Worm (Caenorhabditis elegans) whole organism, midembryonic: ENCODE data around the gene lect-2.
"Not testable (repeated sequence)": the region's sequence is repeated elsewhere in the genome, so short reads cannot be mapped to it uniquely, and the experiment has no call there.

Source experiments
- T22C8.4 ChIP-seq: fragments of 200-800 bp; sonication (Bioruptor generic); IDR thresholded peaks from 2 replicates; pipeline ENCODE4 v1.3.6; 2022; ENCODE audit warnings: missing genetic modification characterization, missing compliant biosample characterization
- cog-1 ChIP-seq: sonication (generic microtip); optimal IDR thresholded peaks from 2 replicates; lab custom pipeline; 2016; ENCODE audit warnings: missing genetic modification characterization, missing compliant biosample characterization
- flt-1 ChIP-seq: fragments of 200-800 bp; sonication (Bioruptor generic); IDR thresholded peaks from 2 replicates; pipeline ENCODE4 v1.3.6; 2022; ENCODE audit warnings: missing genetic modification characterization, missing compliant biosample characterization
- klf-2 ChIP-seq: fragments of 200-800 bp; sonication (Bioruptor generic); conservative IDR thresholded peaks from 2 replicates; pipeline ENCODE4 v1.3.6; 2022; ENCODE audit warnings: missing genetic modification reagents, missing genetic modification characterization, missing compliant biosample characterization
- med-1 ChIP-seq: sonication (generic microtip); optimal IDR thresholded peaks from 2 replicates; lab custom pipeline; 2017; ENCODE audit warnings: missing genetic modification characterization, mild to moderate bottlenecking, missing compliant biosample characterization, antibody characterized with exemption, missing genetic modification reagents; ENCODE audit not compliant: insufficient read depth
- ref-1 ChIP-seq: fragments of 200-800 bp; sonication (Bioruptor generic); conservative IDR thresholded peaks from 2 replicates; pipeline ENCODE4 v1.3.6; 2022; ENCODE audit warnings: missing genetic modification reagents, missing genetic modification characterization, missing compliant biosample characterization
- tab-1 ChIP-seq: fragments of 200-800 bp; sonication (Bioruptor generic); IDR thresholded peaks from 2 replicates; pipeline ENCODE4 v1.3.6; 2022; ENCODE audit warnings: missing genetic modification characterization, missing compliant biosample characterization
- ztf-23 ChIP-seq: fragments of 200-800 bp; sonication (Bioruptor generic); IDR thresholded peaks from 2 replicates; pipeline ENCODE4 v1.3.6; 2022; ENCODE audit warnings: missing genetic modification reagents, missing genetic modification characterization, missing compliant biosample characterization
- ztf-29 ChIP-seq: fragments of 200-800 bp; sonication (Bioruptor generic); IDR thresholded peaks from 2 replicates; pipeline ENCODE4 v1.3.6; 2022; ENCODE audit warnings: missing genetic modification reagents, missing genetic modification characterization, missing compliant biosample characterization

Gene lect-2

ce11 chrII:5806563-5806962, 16.0 kb downstream of the lect-2 start:
- TF ChIP-seq med-1 (GFP tag; lab: Kevin White, UChicago) (no peak), ztf-29 (GFP tag; lab: Robert Waterston, UW) (no peak), klf-2 (no peak), cog-1 (tag; lab: Kevin White, UChicago) (no peak), ztf-23 (GFP tag; lab: Robert Waterston, UW) (no peak), T22C8.4 (GFP tag; lab: Robert Waterston, UW) (no peak), ref-1 (GFP tag; lab: Robert Waterston, UW) (no peak), flt-1 (no peak), tab-1 (GFP tag; lab: Robert Waterston, UW) (no peak)

ce11 chrII:5810230-5810629, 19.7 kb downstream of the lect-2 start, which contains the start of the genes msp-64 and ZK1248.5:
Gene msp-64, minus strand, starts transcription at chrII:5810330.
Gene ZK1248.5, plus strand, starts transcription at chrII:5810514.
- TF ChIP-seq ztf-29 (GFP tag; lab: Robert Waterston, UW) (no peak), ztf-23 (GFP tag; lab: Robert Waterston, UW) (no peak), klf-2 (no peak), med-1 (GFP tag; lab: Kevin White, UChicago) (no peak), cog-1 (tag; lab: Kevin White, UChicago) (no peak), flt-1 (no peak), ref-1 (GFP tag; lab: Robert Waterston, UW) (no peak), tab-1 (GFP tag; lab: Robert Waterston, UW) (no peak), T22C8.4 (GFP tag; lab: Robert Waterston, UW) (no peak)

ce11 chrII:5815382-5815781, 24.9 kb downstream of the lect-2 start, which contains the start of gene wago-5:
Gene wago-5, minus strand, starts transcription at chrII:5815482.
- not testable (repeated sequence) for TF ChIP-seq T22C8.4 (GFP tag; lab: Robert Waterston, UW); ref-1 (GFP tag; lab: Robert Waterston, UW); cog-1 (tag; lab: Kevin White, UChicago)

ce11 chrII:5816346-5816745, 25.8 kb downstream of the lect-2 start, which contains the start of gene ZK1248.20:
Gene ZK1248.20, plus strand, starts transcription at chrII:5816646.
- TF ChIP-seq tab-1 (GFP tag; lab: Robert Waterston, UW), result no peak
- no peak for TF ChIP-seq med-1 (GFP tag; lab: Kevin White, UChicago)

ce11 chrII:5818298-5818697, 27.8 kb downstream of the lect-2 start, which contains the start of gene ZK1248.4:
Gene ZK1248.4, plus strand, starts transcription at chrII:5818598.
- TF ChIP-seq ztf-23 (GFP tag; lab: Robert Waterston, UW) (no peak), med-1 (GFP tag; lab: Kevin White, UChicago) (no peak), klf-2 (no peak)

ce11 chrII:5819655-5820054, 29.1 kb downstream of the lect-2 start:
- TF ChIP-seq ztf-29 (GFP tag; lab: Robert Waterston, UW) (no peak), med-1 (GFP tag; lab: Kevin White, UChicago) (no peak), tab-1 (GFP tag; lab: Robert Waterston, UW) (no peak), ztf-23 (GFP tag; lab: Robert Waterston, UW) (0 out of 2 replicates have a peak, but pooled peaks have one; percentile 48), ref-1 (GFP tag; lab: Robert Waterston, UW) (no peak), cog-1 (tag; lab: Kevin White, UChicago) (no peak), T22C8.4 (GFP tag; lab: Robert Waterston, UW) (no peak), klf-2 (no peak), flt-1 (peak; percentile 52; the same call in 1 of the 2 replicates)

- TF ChIP-seq T22C8.4 (GFP tag; lab: Robert Waterston, UW), result no peak
- TF ChIP-seq klf-2, result no peak
- no peak for TF ChIP-seq flt-1
- no peak for TF ChIP-seq ref-1 (GFP tag; lab: Robert Waterston, UW)
- TF ChIP-seq ztf-29 (GFP tag; lab: Robert Waterston, UW), result no peak
- TF ChIP-seq cog-1 (tag; lab: Kevin White, UChicago), result no peak
- no peak for TF ChIP-seq ztf-23 (GFP tag; lab: Robert Waterston, UW)
These were observed 29.8 kb downstream of the lect-2 start, which contains the start of gene ehs-1 for ce11 chrII:5820282-5820762. Gene ehs-1, plus strand, starts transcription at chrII:5820712.

ce11 chrII:5827364-5827763, 36.8 kb downstream of the lect-2 start, which contains the start of gene tbc-2:
Gene tbc-2, minus strand, starts transcription at chrII:5827443.
- no peak for TF ChIP-seq ztf-29 (GFP tag; lab: Robert Waterston, UW)
- TF ChIP-seq ztf-23 (GFP tag; lab: Robert Waterston, UW), result no peak
- TF ChIP-seq med-1 (GFP tag; lab: Kevin White, UChicago), result no peak
- TF ChIP-seq cog-1 (tag; lab: Kevin White, UChicago), result no peak
- no peak for TF ChIP-seq tab-1 (GFP tag; lab: Robert Waterston, UW)
- no peak for TF ChIP-seq flt-1
- no peak for TF ChIP-seq ref-1 (GFP tag; lab: Robert Waterston, UW)
- no peak for TF ChIP-seq klf-2
- no peak for TF ChIP-seq T22C8.4 (GFP tag; lab: Robert Waterston, UW)

ce11 chrII:5828486-5828885, 38.0 kb downstream of the lect-2 start, which contains the start of gene ZK1248.11:
Gene ZK1248.11, minus strand, starts transcription at chrII:5828586.
- no peak for TF ChIP-seq ref-1 (GFP tag; lab: Robert Waterston, UW)
- no peak for TF ChIP-seq klf-2
- no peak for TF ChIP-seq ztf-23 (GFP tag; lab: Robert Waterston, UW)
- TF ChIP-seq tab-1 (GFP tag; lab: Robert Waterston, UW), result no peak
- TF ChIP-seq T22C8.4 (GFP tag; lab: Robert Waterston, UW), result no peak
- no peak for TF ChIP-seq flt-1
- no peak for TF ChIP-seq ztf-29 (GFP tag; lab: Robert Waterston, UW)
- no peak for TF ChIP-seq med-1 (GFP tag; lab: Kevin White, UChicago)
- TF ChIP-seq cog-1 (tag; lab: Kevin White, UChicago), result no peak
